Worm (Caenorhabditis elegans): ENCODE data around the gene fip-5.

fip-5 gene

DNA sequence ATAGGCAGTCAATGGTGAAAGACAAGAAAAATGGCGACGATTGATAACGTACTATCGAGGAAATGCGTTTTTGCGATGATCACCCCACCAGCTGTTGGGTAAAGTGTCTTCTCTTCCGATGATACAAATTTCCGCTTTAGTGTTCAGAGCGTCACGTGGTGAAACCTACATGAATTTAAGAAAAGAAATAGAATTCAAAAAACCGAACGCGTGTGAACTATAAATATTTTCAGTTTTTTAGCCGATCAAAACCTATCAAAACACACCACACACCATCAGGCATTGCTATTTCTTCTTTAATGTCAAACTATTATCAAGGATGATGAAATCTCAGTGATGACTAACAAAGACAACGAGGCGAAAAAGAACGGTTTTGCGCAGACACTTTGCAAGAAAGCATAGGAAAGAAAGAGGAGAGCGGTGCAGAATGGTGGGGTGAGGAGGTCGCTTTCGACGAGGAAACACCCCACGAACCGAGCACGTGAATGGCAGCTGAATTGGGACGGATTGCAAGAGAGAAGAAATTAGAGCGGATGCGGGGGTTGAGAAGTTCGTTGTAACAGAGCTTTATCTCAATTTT lies 29.6 kb downstream of the fip-5 start:
- TF ChIP-seq nhr-2 (tag; optimal IDR thresholded peaks at IDR 0.05) (no peak), drap-1 (GFP tag; optimal IDR thresholded peaks at IDR 0.05) (no peak), unc-62 (GFP tag; optimal IDR thresholded peaks at IDR 0.05) (peak; percentile 32), ceh-83 (GFP tag; optimal IDR thresholded peaks at IDR 0.05) (no peak), ces-1 (GFP tag; optimal IDR thresholded peaks at IDR 0.05) (peak; percentile 39), nhr-76 (tag; optimal IDR thresholded peaks at IDR 0.05) (no peak)

DNA sequence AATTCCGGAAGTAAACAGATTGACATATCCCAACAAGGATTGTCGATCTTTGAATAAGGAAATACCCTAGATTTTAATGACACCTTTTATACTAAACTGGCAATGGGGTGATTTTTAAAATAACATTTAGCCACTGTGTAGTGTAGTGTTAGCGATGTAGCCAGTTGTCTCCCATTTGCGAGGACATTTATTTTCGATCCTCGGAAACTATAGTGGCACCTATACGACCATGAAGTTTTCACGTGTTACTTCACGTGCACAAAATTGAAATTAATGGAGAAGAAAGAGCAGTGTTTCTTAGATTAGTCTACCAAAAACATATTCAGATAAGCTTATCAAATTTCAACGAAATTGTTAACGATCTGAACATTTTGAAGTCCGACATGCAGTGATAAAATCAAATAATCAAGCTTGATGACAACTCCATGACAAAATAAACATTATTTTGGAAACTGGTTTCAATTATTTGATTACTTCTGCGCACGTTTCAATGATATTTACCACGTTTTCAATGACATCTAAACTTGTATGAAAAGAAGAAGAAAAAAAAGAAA lies 30.8 kb downstream of the fip-5 start, which contains the start of gene R07E3.4:
Gene R07E3.4, minus strand, starts transcription at position 51 of the 554 bp plus-strand sequence.
- TF ChIP-seq nhr-28 (tag; optimal IDR thresholded peaks at IDR 0.05), result no peak
- no peak for TF ChIP-seq cnd-1 (tag; optimal IDR thresholded peaks at IDR 0.05)
- peak; percentile 2 for TF ChIP-seq hlh-1 (tag; optimal IDR thresholded peaks at IDR 0.05)
- TF ChIP-seq blmp-1 (tag; optimal IDR thresholded peaks at IDR 0.05), result no peak
- TF ChIP-seq unc-39 (tag; optimal IDR thresholded peaks at IDR 0.05), result no peak

DNA sequence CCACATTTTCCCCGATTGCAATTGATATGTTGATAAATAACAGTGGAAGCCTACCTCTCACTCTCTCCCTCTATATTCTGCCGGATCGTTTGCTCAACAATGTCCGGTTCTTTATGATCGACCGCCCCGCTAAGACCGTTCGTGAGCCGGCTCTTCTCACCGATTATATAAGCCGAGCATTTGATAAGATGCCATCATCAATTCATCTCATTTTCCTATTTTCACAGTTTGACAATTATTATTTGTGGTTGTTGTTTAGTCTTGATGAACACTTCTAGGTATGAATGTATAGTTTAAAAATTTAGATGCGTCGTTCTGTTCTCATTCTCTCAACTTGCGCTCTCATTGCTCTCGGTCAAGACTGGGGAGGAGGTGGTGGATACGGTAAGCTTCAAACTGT lies 33.6 kb downstream of the fip-5 start, which contains the start of gene idpa-3:
Gene idpa-3, plus strand, starts transcription at position 301 of the 400 bp plus-strand sequence.
- TF ChIP-seq ceh-83 (GFP tag; optimal IDR thresholded peaks at IDR 0.05), result no peak
- no peak for TF ChIP-seq ceh-43 (GFP tag; optimal IDR thresholded peaks at IDR 0.05)
- TF ChIP-seq nhr-237 (tag; optimal IDR thresholded peaks at IDR 0.05), result no peak
- no peak for TF ChIP-seq lin-13 (tag; optimal IDR thresholded peaks at IDR 0.05)

- peak; percentile 62 for TF ChIP-seq sptf-1 (tag; optimal IDR thresholded peaks at IDR 0.05)
- no peak for TF ChIP-seq sem-2 (GFP tag; optimal IDR thresholded peaks at IDR 0.05)
Measured at ce11 chrX:10336592-10336991, 34.1 kb downstream of the fip-5 start.

DNA sequence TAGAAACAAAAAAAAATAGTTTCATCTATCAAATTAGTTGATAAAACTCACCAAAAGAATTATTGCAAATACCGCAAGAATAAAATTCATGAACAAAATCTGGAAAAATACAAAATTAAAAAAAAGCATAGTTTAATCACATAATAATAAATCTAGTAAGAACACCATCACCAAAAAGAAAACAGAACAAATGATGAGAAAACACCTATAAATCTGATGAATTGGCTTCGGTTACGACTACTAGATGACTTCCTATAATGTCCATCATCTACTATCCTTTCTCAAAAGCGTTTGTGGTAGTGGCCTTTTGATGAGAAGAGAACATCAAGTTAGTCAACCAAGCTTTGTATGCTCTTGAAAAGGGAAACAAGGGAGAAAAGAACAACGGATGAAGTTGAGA lies 35.6 kb downstream of the fip-5 start, which contains the start of gene cut-5:
Gene cut-5, minus strand, starts transcription at position 101 of the 400 bp plus-strand sequence.
- TF ChIP-seq ham-2 (GFP tag; optimal IDR thresholded peaks at IDR 0.05) (no peak), sem-2 (GFP tag; optimal IDR thresholded peaks at IDR 0.05) (no peak), mls-2 (tag; optimal IDR thresholded peaks at IDR 0.05) (no peak), nhr-12 (tag; optimal IDR thresholded peaks at IDR 0.05) (no peak), sptf-1 (tag; optimal IDR thresholded peaks at IDR 0.05) (no peak), tbx-8 (GFP tag; optimal IDR thresholded peaks at IDR 0.05) (no peak), lin-32 (GFP tag; optimal IDR thresholded peaks at IDR 0.05) (no peak), nhr-28 (tag; optimal IDR thresholded peaks at IDR 0.05) (no peak), elt-1 (tag; optimal IDR thresholded peaks at IDR 0.05; ENCODE audit: borderline replicate concordance, insufficient read depth) (no peak), nhr-76 (tag; optimal IDR thresholded peaks at IDR 0.05) (no peak), flh-1 (GFP tag; optimal IDR thresholded peaks at IDR 0.05) (no peak)

ce11 chrX:10338761-10339160 lies 36.2 kb downstream of the fip-5 start:
- TF ChIP-seq snpc-4 (tag; optimal IDR thresholded peaks at IDR 0.05) (no peak), bed-3 (GFP tag; optimal IDR thresholded peaks at IDR 0.05) (no peak), unc-39 (tag; optimal IDR thresholded peaks at IDR 0.05) (no peak), flh-1 (GFP tag; optimal IDR thresholded peaks at IDR 0.05) (no peak), ceh-39 (tag; optimal IDR thresholded peaks at IDR 0.05) (no peak), lin-32 (GFP tag; optimal IDR thresholded peaks at IDR 0.05) (no peak), blmp-1 (tag; optimal IDR thresholded peaks at IDR 0.05) (no peak), tbx-8 (GFP tag; optimal IDR thresholded peaks at IDR 0.05) (no peak), sptf-1 (tag; optimal IDR thresholded peaks at IDR 0.05) (no peak), elt-3 (tag; optimal IDR thresholded peaks at IDR 0.05) (no peak), nhr-12 (tag; optimal IDR thresholded peaks at IDR 0.05) (no peak), lin-13 (tag; optimal IDR thresholded peaks at IDR 0.05) (no peak)

- TF ChIP-seq ceh-43 (GFP tag; optimal IDR thresholded peaks at IDR 0.05), result no peak
- no peak for TF ChIP-seq lsy-2 (tag; optimal IDR thresholded peaks at IDR 0.05)
- no peak for TF ChIP-seq zip-8 (tag; optimal IDR thresholded peaks at IDR 0.05)
- TF ChIP-seq mls-2 (tag; optimal IDR thresholded peaks at IDR 0.05), result no peak
- no peak for TF ChIP-seq mep-1 (tag; optimal IDR thresholded peaks at IDR 0.05)
- TF ChIP-seq bed-3 (GFP tag; optimal IDR thresholded peaks at IDR 0.05), result no peak
Measured at ce11 chrX:10340044-10340443, 37.5 kb downstream of the fip-5 start.
